Fruit fly (Drosophila melanogaster) whole organism, pupa: ENCODE results near the gene Arp2.

Experiments
- CG12605 ChIP-seq: fragments of 200-800 bp; sonication (Bioruptor generic); IDR thresholded peaks from 2 replicates; pipeline ENCODE4 v1.3.6; 2022; ENCODE audit warnings: missing biosample characterization, missing genetic modification characterization
- CG14655 ChIP-seq: fragments of 200-800 bp; sonication (Bioruptor generic); optimal IDR thresholded peaks from 3 replicates; lab custom pipeline; 2017; ENCODE audit warnings: mild to moderate bottlenecking, missing biosample characterization, missing genetic modification reagents, missing genetic modification characterization
- CG8159 ChIP-seq: fragments of 200-800 bp; sonication (Bioruptor generic); optimal IDR thresholded peaks from 3 replicates; lab custom pipeline; 2018; ENCODE audit warnings: missing biosample characterization, mild to moderate bottlenecking, missing genetic modification characterization, moderate library complexity
- CG8301 ChIP-seq: fragments of 200-800 bp; sonication (Bioruptor generic); optimal IDR thresholded peaks from 2 replicates; lab custom pipeline; 2018; ENCODE audit warnings: missing biosample characterization, mild to moderate bottlenecking, missing genetic modification characterization
- Pif1A ChIP-seq: fragments of 200-800 bp; sonication (Bioruptor generic); optimal IDR thresholded peaks from 3 replicates; lab custom pipeline; 2016; ENCODE audit warnings: missing biosample characterization, missing genetic modification characterization
- Snoo ChIP-seq: fragments of 200-800 bp; sonication (Bioruptor generic); optimal IDR thresholded peaks from 3 replicates; lab custom pipeline; 2017; ENCODE audit warnings: missing biosample characterization, mild to moderate bottlenecking, missing genetic modification characterization, inconsistent platforms
- gl ChIP-seq: fragments of 200-800 bp; sonication (Bioruptor generic); optimal IDR thresholded peaks from 2 replicates; lab custom pipeline; 2018; ENCODE audit warnings: missing biosample characterization, mild to moderate bottlenecking, missing genetic modification characterization
- rn ChIP-seq: fragments of 200-800 bp; sonication (Bioruptor generic); IDR thresholded peaks from 2 replicates; pipeline ENCODE4 v1.3.6; 2022; ENCODE audit warnings: missing biosample characterization, missing genetic modification characterization

DNA sequence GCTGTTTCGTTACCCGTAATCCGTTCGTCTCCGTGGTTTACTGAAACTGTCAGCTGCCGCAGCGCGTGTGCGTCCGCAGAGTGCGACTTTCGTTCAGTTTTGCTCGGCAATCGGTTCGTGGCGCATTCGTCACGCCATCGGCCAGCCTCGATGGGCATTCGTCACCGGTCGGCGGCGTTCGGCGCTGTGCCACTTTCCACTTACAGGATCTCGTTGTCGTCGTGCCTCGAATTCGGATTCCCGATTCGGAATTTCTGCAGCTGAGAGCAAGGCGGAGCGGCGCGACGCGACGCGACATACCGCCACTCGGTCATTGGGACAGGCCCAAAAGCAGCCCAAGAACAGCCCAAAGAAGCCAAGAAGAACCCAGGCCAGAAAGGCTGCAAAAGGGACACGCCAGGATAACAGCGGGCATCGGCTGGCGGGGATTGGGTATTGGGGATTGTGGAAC, 20.7 kb downstream of the Arp2 start, which contains the start of gene para:
- TF ChIP-seq CG8159 (tag; lab: Kevin White, UChicago): no peak
- TF ChIP-seq Snoo (tag; lab: Kevin White, UChicago): no peak
- TF ChIP-seq CG8301 (tag; lab: Kevin White, UChicago): no peak
- no peak for TF ChIP-seq CG12605 (GFP tag; lab: Robert Waterston, UW)
- TF ChIP-seq rn (GFP tag; lab: Robert Waterston, UW): no peak
- no peak for TF ChIP-seq gl (tag; lab: Kevin White, UChicago)
- TF ChIP-seq CG14655: no peak
- no peak for TF ChIP-seq Pif1A (GFP tag; lab: Kevin White, UChicago)
